Fruit fly (Drosophila melanogaster) whole organism, embryonic: Measurements from ENCODE around the gene heix.

ENCODE experiments used
- BtbVII ChIP-seq: fragments of 200-800 bp; sonication (Bioruptor generic); optimal IDR thresholded peaks from 3 replicates; lab custom pipeline; 2017; ENCODE audit warnings: missing biosample characterization, mild to moderate bottlenecking, missing genetic modification characterization
- CG12219 ChIP-seq: fragments of 200-800 bp; sonication (Bioruptor generic); optimal IDR thresholded peaks from 3 replicates; lab custom pipeline; 2018; ENCODE audit warnings: missing biosample characterization, mild to moderate bottlenecking, missing genetic modification characterization
- CG12391 ChIP-seq: fragments of 200-800 bp; sonication (Bioruptor generic); optimal IDR thresholded peaks from 3 replicates; lab custom pipeline; 2018; ENCODE audit warnings: missing biosample characterization, mild to moderate bottlenecking, missing genetic modification characterization, moderate library complexity
- CG14667 ChIP-seq: fragments of 200-800 bp; sonication (Bioruptor generic); IDR thresholded peaks from 2 replicates; pipeline ENCODE4 v1.3.6; 2022; ENCODE audit warnings: missing biosample characterization, missing genetic modification characterization
- CG16863 ChIP-seq: fragments of 200-800 bp; sonication (Bioruptor generic); optimal IDR thresholded peaks from 3 replicates; lab custom pipeline; 2016; ENCODE audit warnings: missing biosample characterization, missing genetic modification characterization
- CG1792 ChIP-seq: fragments of 200-800 bp; sonication (Bioruptor generic); optimal IDR thresholded peaks from 2 replicates; lab custom pipeline; 2016; ENCODE audit warnings: missing biosample characterization, missing genetic modification characterization
- CG18476 ChIP-seq: fragments of 200-800 bp; sonication (Bioruptor generic); optimal IDR thresholded peaks from 2 replicates; lab custom pipeline; 2016; ENCODE audit warnings: missing biosample characterization, mild to moderate bottlenecking, missing genetic modification characterization
- CG32532 ChIP-seq: fragments of 200-800 bp; sonication (Bioruptor generic); IDR thresholded peaks from 2 replicates; pipeline ENCODE4 v1.3.6; 2022; ENCODE audit warnings: missing biosample characterization, missing genetic modification characterization
- CG34376 ChIP-seq: fragments of 200-800 bp; sonication (Bioruptor generic); optimal IDR thresholded peaks from 2 replicates; lab custom pipeline; 2018; ENCODE audit warnings: missing biosample characterization, mild to moderate bottlenecking, missing genetic modification characterization
- CG34422 ChIP-seq: fragments of 200-800 bp; sonication (Bioruptor generic); IDR thresholded peaks from 3 replicates; pipeline ENCODE4 v1.3.6; 2022; ENCODE audit warnings: missing biosample characterization, missing genetic modification characterization
- CG3838 ChIP-seq: fragments of 200-800 bp; sonication (Bioruptor generic); optimal IDR thresholded peaks from 3 replicates; lab custom pipeline; 2016; ENCODE audit warnings: missing biosample characterization, missing genetic modification characterization
- CG4707 ChIP-seq: fragments of 200-800 bp; sonication (Bioruptor generic); optimal IDR thresholded peaks from 2 replicates; lab custom pipeline; 2018; ENCODE audit warnings: missing biosample characterization, mild to moderate bottlenecking, missing genetic modification characterization, moderate library complexity
- CG4820 ChIP-seq: fragments of 200-800 bp; sonication (Bioruptor generic); optimal IDR thresholded peaks from 3 replicates; lab custom pipeline; 2016; ENCODE audit warnings: missing biosample characterization, missing genetic modification characterization
- CG6272 ChIP-seq: fragments of 200-800 bp; sonication (Bioruptor generic); IDR thresholded peaks from 2 replicates; pipeline ENCODE4 v1.3.6; 2022; ENCODE audit warnings: missing biosample characterization, missing genetic modification characterization
- CG7745 ChIP-seq: fragments of 200-800 bp; sonication (Bioruptor generic); optimal IDR thresholded peaks from 2 replicates; lab custom pipeline; 2018; ENCODE audit warnings: missing biosample characterization, mild to moderate bottlenecking, missing genetic modification characterization, moderate library complexity
- CG8290 ChIP-seq, 3 experiments: fragments of 200-800 bp; sonication (Bioruptor generic); optimal IDR thresholded peaks; 2 replicates each; lab custom pipeline; 2016 to 2019; ENCODE audit warnings: missing biosample characterization in 3 of 3, missing genetic modification characterization in 3 of 3, mild to moderate bottlenecking in 2 of 3, moderate library complexity in 1 of 3
- CG8765 ChIP-seq: fragments of 200-800 bp; sonication (Bioruptor generic); IDR thresholded peaks from 2 replicates; pipeline ENCODE4 v1.3.6; 2022; ENCODE audit warnings: missing biosample characterization, missing genetic modification characterization
- CkIIα-i1 ChIP-seq: fragments of 200-800 bp; sonication (Bioruptor generic); IDR thresholded peaks from 2 replicates; pipeline ENCODE4 v1.3.6; 2022; ENCODE audit warnings: missing biosample characterization, missing genetic modification characterization
- Dad ChIP-seq: fragments of 200-800 bp; sonication (Bioruptor generic); optimal IDR thresholded peaks from 3 replicates; lab custom pipeline; 2016; ENCODE audit warnings: missing biosample characterization, missing genetic modification characterization
- Fer1 ChIP-seq: fragments of 200-800 bp; sonication (Bioruptor generic); optimal IDR thresholded peaks from 2 replicates; lab custom pipeline; 2017; ENCODE audit warnings: missing biosample characterization, mild to moderate bottlenecking, missing genetic modification characterization
- HLHmδ ChIP-seq: fragments of 200-800 bp; sonication (Bioruptor generic); optimal IDR thresholded peaks from 2 replicates; lab custom pipeline; 2018; ENCODE audit warnings: missing biosample characterization, mild to moderate bottlenecking, missing genetic modification characterization, moderate library complexity
- Hand ChIP-seq: fragments of 200-800 bp; sonication (Bioruptor generic); optimal IDR thresholded peaks from 2 replicates; lab custom pipeline; 2017; ENCODE audit warnings: mild to moderate bottlenecking, missing biosample characterization, missing genetic modification reagents, missing genetic modification characterization
- Jarid2 ChIP-seq: fragments of 200-800 bp; sonication (Bioruptor generic); optimal IDR thresholded peaks from 3 replicates; lab custom pipeline; 2017; ENCODE audit warnings: mild to moderate bottlenecking, missing biosample characterization, missing genetic modification reagents, missing genetic modification characterization
- Meics ChIP-seq: fragments of 200-800 bp; sonication (Bioruptor generic); optimal IDR thresholded peaks from 2 replicates; lab custom pipeline; 2017; ENCODE audit warnings: missing biosample characterization, mild to moderate bottlenecking, missing genetic modification characterization
- Mrtf ChIP-seq: fragments of 200-800 bp; sonication (Bioruptor generic); IDR thresholded peaks from 3 replicates; pipeline ENCODE4 v1.3.6; 2022; ENCODE audit warnings: missing biosample characterization, missing genetic modification characterization
- Sox100B ChIP-seq: fragments of 200-800 bp; sonication (Bioruptor generic); optimal IDR thresholded peaks from 3 replicates; lab custom pipeline; 2018; ENCODE audit warnings: missing biosample characterization, mild to moderate bottlenecking, missing genetic modification characterization
- Trl ChIP-seq, 3 experiments: fragments of >200 bp in 2 of 3; fragments of 200-800 bp in 1 of 3; sonication (Bioruptor generic) in 1 of 3; optimal IDR thresholded peaks; 2 replicates in 1 of 3; 3 replicates in 2 of 3; lab custom pipeline; 2016 to 2017; ENCODE audit warnings: missing biosample characterization in 1 of 3, missing genetic modification characterization in 1 of 3
- al ChIP-seq: fragments of 200-800 bp; sonication (Bioruptor generic); IDR thresholded peaks from 2 replicates; pipeline ENCODE4 v1.3.6; 2022; ENCODE audit warnings: missing biosample characterization, missing genetic modification characterization
- ara ChIP-seq: fragments of 200-800 bp; sonication (Bioruptor generic); IDR thresholded peaks from 2 replicates; pipeline ENCODE4 v1.3.6; 2022; ENCODE audit warnings: missing biosample characterization, missing genetic modification characterization
- dmrt11E ChIP-seq: fragments of 200-800 bp; sonication (Bioruptor generic); optimal IDR thresholded peaks from 3 replicates; lab custom pipeline; 2018; ENCODE audit warnings: missing biosample characterization, mild to moderate bottlenecking, missing genetic modification characterization, moderate library complexity
- fd3F ChIP-seq: fragments of 200-800 bp; sonication (Bioruptor generic); optimal IDR thresholded peaks from 2 replicates; lab custom pipeline; 2018; ENCODE audit warnings: missing biosample characterization, mild to moderate bottlenecking, missing genetic modification characterization, moderate library complexity
- fd64A ChIP-seq: fragments of 200-800 bp; sonication (Bioruptor generic); optimal IDR thresholded peaks from 3 replicates; lab custom pipeline; 2018; ENCODE audit warnings: missing biosample characterization, mild to moderate bottlenecking, missing genetic modification characterization
- inv ChIP-seq: fragments of 200-800 bp; sonication (Bioruptor generic); IDR thresholded peaks from 2 replicates; pipeline ENCODE4 v1.3.6; 2022; ENCODE audit warnings: missing biosample characterization, missing genetic modification characterization; ENCODE audit not compliant: partially characterized antibody
- jigr1 ChIP-seq: fragments of 200-800 bp; sonication (Bioruptor generic); IDR thresholded peaks from 3 replicates; pipeline ENCODE4 v1.3.6; 2022; ENCODE audit warnings: missing biosample characterization, missing genetic modification characterization
- kah ChIP-seq: fragments of 200-800 bp; sonication (Bioruptor generic); optimal IDR thresholded peaks from 2 replicates; lab custom pipeline; 2018; ENCODE audit warnings: missing biosample characterization, mild to moderate bottlenecking, missing genetic modification characterization
- lab ChIP-seq: fragments of 200-800 bp; sonication (Bioruptor generic); optimal IDR thresholded peaks from 3 replicates; lab custom pipeline; 2017; ENCODE audit warnings: missing biosample characterization, missing genetic modification characterization, mild to moderate bottlenecking, moderate library complexity, missing genetic modification reagents
- maf-S ChIP-seq: fragments of 200-800 bp; sonication (Bioruptor generic); optimal IDR thresholded peaks from 2 replicates; lab custom pipeline; 2016; ENCODE audit warnings: missing biosample characterization, missing genetic modification characterization
- nerfin-2 ChIP-seq: fragments of 200-800 bp; sonication (Bioruptor generic); IDR thresholded peaks from 2 replicates; pipeline ENCODE4 v1.3.6; 2022; ENCODE audit warnings: missing biosample characterization, missing genetic modification characterization; ENCODE audit not compliant: partially characterized antibody
- pb ChIP-seq: fragments of 200-800 bp; sonication (Bioruptor generic); optimal IDR thresholded peaks from 3 replicates; lab custom pipeline; 2016; ENCODE audit warnings: missing biosample characterization, missing genetic modification characterization
- prd ChIP-seq, 3 experiments: fragments of >200 bp in 2 of 3; fragments of 200-800 bp in 1 of 3; sonication (Bioruptor generic) in 1 of 3; optimal IDR thresholded peaks in 2 of 3; IDR thresholded peaks in 1 of 3; 2 replicates in 2 of 3; 3 replicates in 1 of 3; pipeline versions ENCODE4 v1.3.6 to Lab custom; 2017 to 2022; ENCODE audit warnings: missing biosample characterization in 1 of 3, missing genetic modification characterization in 1 of 3
- ranshi ChIP-seq: fragments of 200-800 bp; sonication (Bioruptor generic); IDR thresholded peaks from 2 replicates; pipeline ENCODE4 v1.3.6; 2022; ENCODE audit warnings: missing biosample characterization, missing genetic modification characterization
- row ChIP-seq: fragments of 200-800 bp; sonication (Bioruptor generic); IDR thresholded peaks from 3 replicates; pipeline ENCODE4 v1.3.6; 2022; ENCODE audit warnings: missing biosample characterization, missing genetic modification characterization
- seq ChIP-seq: fragments of 200-800 bp; sonication (Bioruptor generic); IDR thresholded peaks from 2 replicates; pipeline ENCODE4 v1.3.6; 2022; ENCODE audit warnings: missing biosample characterization, missing genetic modification characterization
- sima ChIP-seq: fragments of 200-800 bp; sonication (Bioruptor generic); optimal IDR thresholded peaks from 2 replicates; lab custom pipeline; 2016; ENCODE audit warnings: missing biosample characterization, missing genetic modification characterization
- sisA ChIP-seq: fragments of 200-800 bp; sonication (Bioruptor generic); IDR thresholded peaks from 2 replicates; pipeline ENCODE4 v1.3.6; 2022; ENCODE audit warnings: missing biosample characterization, missing genetic modification characterization
- slou ChIP-seq: fragments of 200-800 bp; sonication (Bioruptor generic); optimal IDR thresholded peaks from 3 replicates; lab custom pipeline; 2016; ENCODE audit warnings: missing biosample characterization, missing genetic modification characterization
- stwl ChIP-seq: fragments of 200-800 bp; sonication (Bioruptor generic); optimal IDR thresholded peaks from 3 replicates; lab custom pipeline; 2018; ENCODE audit warnings: missing biosample characterization, mild to moderate bottlenecking, missing genetic modification characterization, moderate library complexity
- tx ChIP-seq: fragments of 200-800 bp; sonication (Bioruptor generic); optimal IDR thresholded peaks from 2 replicates; lab custom pipeline; 2016; ENCODE audit warnings: missing biosample characterization, missing genetic modification characterization
- zf30C ChIP-seq: fragments of 200-800 bp; sonication (Bioruptor generic); optimal IDR thresholded peaks from 3 replicates; lab custom pipeline; 2018; ENCODE audit warnings: missing biosample characterization, mild to moderate bottlenecking, missing genetic modification characterization

Gene heix

DNA sequence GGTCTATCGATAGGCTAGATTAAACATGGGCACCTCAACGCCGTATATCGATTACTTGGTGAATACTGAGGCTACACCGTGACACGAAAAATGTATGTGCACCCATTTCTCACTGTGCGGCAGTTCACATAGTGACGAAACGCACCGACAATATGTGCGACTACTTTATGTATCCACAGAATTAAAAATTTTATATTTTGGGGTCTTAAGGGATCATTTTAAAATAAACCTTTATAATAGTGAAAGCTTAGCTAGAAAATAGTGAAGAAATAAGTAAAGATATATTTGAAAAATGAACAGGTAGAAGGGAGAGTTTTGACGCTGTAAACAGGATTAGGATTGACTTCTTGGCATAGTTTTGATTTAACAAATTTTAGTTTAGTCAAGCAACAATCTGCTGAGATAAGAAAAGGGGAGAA, 29.5 kb upstream of the heix start, which contains the start of gene mRpL4 (continued):
- TF ChIP-seq CG12219 (GFP tag; lab: Kevin White, UChicago): no peak
- no peak for TF ChIP-seq CG7745 (tag; lab: Kevin White, UChicago)
- TF ChIP-seq Sox100B: peak; percentile 30
- no peak for TF ChIP-seq Hand (GFP tag; lab: Kevin White, UChicago)
- peak; percentile 46 for TF ChIP-seq dmrt11E (tag; lab: Kevin White, UChicago)
- no peak for TF ChIP-seq seq (GFP tag; lab: Robert Waterston, UW)
- peak; percentile 93 for TF ChIP-seq row (GFP tag; lab: Robert Waterston, UW)
- no peak for TF ChIP-seq BtbVII (GFP tag; lab: Kevin White, UChicago)
- peak; percentile 76 for TF ChIP-seq tx (GFP tag; lab: Kevin White, UChicago)
- peak; percentile 74 for TF ChIP-seq CG6272 (GFP tag; lab: Robert Waterston, UW)
- TF ChIP-seq Meics: peak; percentile 100
- peak; percentile 98 for TF ChIP-seq CG8290 (GFP tag; optimal IDR thresholded peaks at IDR 0.05; lab: Kevin White, UChicago)
- peak; percentile 97 for TF ChIP-seq CG8290 (tag; optimal IDR thresholded peaks at IDR 0.05; lab: Kevin White, UChicago)
- TF ChIP-seq sima: peak; percentile 12
- TF ChIP-seq stwl (tag; lab: Kevin White, UChicago): peak; percentile 82
- peak; percentile 80 for TF ChIP-seq sisA
- no peak for TF ChIP-seq lab (GFP tag; lab: Kevin White, UChicago)
- TF ChIP-seq CG16863: peak; percentile 57
- no peak for TF ChIP-seq Fer1
- no peak; the same call in none of the 3 replicates for TF ChIP-seq CG34422 (GFP tag; lab: Robert Waterston, UW)
- TF ChIP-seq nerfin-2 (GFP tag; lab: Robert Waterston, UW): peak; percentile 98
- TF ChIP-seq CG8765: peak; percentile 34; the same call in 1 of the 2 replicates
- TF ChIP-seq Trl (optimal IDR thresholded peaks at IDR 0.05; lab: Kevin White, UChicago): no peak
- peak; percentile 83 for TF ChIP-seq Trl (GFP tag; optimal IDR thresholded peaks at IDR 0.05; lab: Kevin White, UChicago)
- no peak; the same call in 1 of the 2 replicates for TF ChIP-seq al (GFP tag; lab: Robert Waterston, UW)
- no peak for TF ChIP-seq CG4707 (GFP tag; lab: Kevin White, UChicago)
- peak; percentile 98 for TF ChIP-seq inv (GFP tag; lab: Robert Waterston, UW)
- peak; percentile 43 for TF ChIP-seq CG18476 (GFP tag; lab: Kevin White, UChicago)
- peak; percentile 61 for TF ChIP-seq CG4820 (GFP tag; lab: Kevin White, UChicago)
- TF ChIP-seq CkIIα-i1: no peak
- TF ChIP-seq CG1792 (GFP tag; lab: Kevin White, UChicago): no peak
- TF ChIP-seq maf-S (GFP tag; lab: Kevin White, UChicago): peak; percentile 77
- TF ChIP-seq CG14667 (GFP tag; lab: Robert Waterston, UW): no peak
- no peak for TF ChIP-seq kah (GFP tag; lab: Kevin White, UChicago)
- TF ChIP-seq Mrtf (GFP tag; lab: Robert Waterston, UW): no peak; the same call in 2 of the 3 replicates
- TF ChIP-seq CG12391 (tag; lab: Kevin White, UChicago): peak; percentile 72
- no peak for TF ChIP-seq jigr1 (GFP tag; lab: Robert Waterston, UW)
- TF ChIP-seq CG34376 (GFP tag; lab: Kevin White, UChicago): no peak
- TF ChIP-seq slou (GFP tag; lab: Kevin White, UChicago): peak; percentile 60
- TF ChIP-seq CG32532 (GFP tag; lab: Robert Waterston, UW): no peak; the same call in 1 of the 2 replicates
- peak; percentile 22 for TF ChIP-seq fd3F
- peak; percentile 52; the same call in 1 of the 2 replicates for TF ChIP-seq ara (GFP tag; lab: Robert Waterston, UW)
- TF ChIP-seq fd64A: no peak
- peak; percentile 69 for TF ChIP-seq Dad (GFP tag; lab: Kevin White, UChicago)
- peak; percentile 74; the same call in 1 of the 2 replicates for TF ChIP-seq ranshi
- no peak for TF ChIP-seq zf30C (GFP tag; lab: Kevin White, UChicago)
- no peak for TF ChIP-seq Jarid2 (GFP tag; lab: Kevin White, UChicago)
- TF ChIP-seq pb (GFP tag; lab: Kevin White, UChicago): peak; percentile 52
- TF ChIP-seq HLHmδ (GFP tag; lab: Kevin White, UChicago): no peak
- peak; percentile 32 for TF ChIP-seq CG3838 (GFP tag; lab: Kevin White, UChicago)
- no peak for TF ChIP-seq prd (optimal IDR thresholded peaks at IDR 0.05; lab: Kevin White, UChicago)
- peak; percentile 81; the same call in 2 of the 3 replicates for TF ChIP-seq prd (GFP tag; IDR thresholded peaks at IDR 0.05; lab: Robert Waterston, UW)
